Fruit fly (Drosophila melanogaster) whole organism, prepupa: ENCODE data around the gene CG10222.
A peak's percentile ranks its signal among the peaks of the same experiment; 100 is the strongest.

Experiments used
- Blimp-1 ChIP-seq: fragments of 200-800 bp; sonication (Bioruptor generic); optimal IDR thresholded peaks from 3 replicates; lab custom pipeline; 2017; ENCODE audit warnings: missing biosample characterization, missing genetic modification characterization, mild to moderate bottlenecking, moderate library complexity, missing genetic modification reagents
- CG1621 ChIP-seq: fragments of 200-800 bp; sonication (Bioruptor generic); optimal IDR thresholded peaks from 3 replicates; lab custom pipeline; 2018; ENCODE audit warnings: missing biosample characterization, mild to moderate bottlenecking, missing genetic modification characterization
- CG32006 ChIP-seq: fragments of 200-800 bp; sonication (Bioruptor generic); optimal IDR thresholded peaks from 3 replicates; lab custom pipeline; 2017; ENCODE audit warnings: missing biosample characterization, mild to moderate bottlenecking, missing genetic modification characterization
- CG6276 ChIP-seq: fragments of 200-800 bp; sonication (Bioruptor generic); optimal IDR thresholded peaks from 2 replicates; lab custom pipeline; 2017; ENCODE audit warnings: missing biosample characterization, mild to moderate bottlenecking, missing genetic modification characterization
- CG6854 ChIP-seq: fragments of 200-800 bp; sonication (Bioruptor generic); optimal IDR thresholded peaks from 2 replicates; lab custom pipeline; 2017; ENCODE audit warnings: missing biosample characterization, mild to moderate bottlenecking, missing genetic modification characterization
- CG7368 ChIP-seq: fragments of 200-800 bp; sonication (Bioruptor generic); optimal IDR thresholded peaks from 3 replicates; lab custom pipeline; 2016; ENCODE audit warnings: missing biosample characterization, missing genetic modification characterization
- Gug ChIP-seq: fragments of 200-800 bp; sonication (Bioruptor generic); IDR thresholded peaks from 2 replicates; pipeline ENCODE4 v1.3.6; 2022; ENCODE audit warnings: missing biosample characterization, missing genetic modification characterization
- Hr39 ChIP-seq: fragments of 200-800 bp; sonication (Bioruptor generic); optimal IDR thresholded peaks from 2 replicates; lab custom pipeline; 2016; ENCODE audit warnings: missing biosample characterization, missing genetic modification characterization
- OdsH ChIP-seq: fragments of 200-800 bp; sonication (Bioruptor generic); optimal IDR thresholded peaks from 3 replicates; lab custom pipeline; 2016; ENCODE audit warnings: missing biosample characterization, missing genetic modification characterization
- Sox102F ChIP-seq: fragments of 200-800 bp; sonication (Bioruptor generic); optimal IDR thresholded peaks from 2 replicates; lab custom pipeline; 2016; ENCODE audit warnings: missing biosample characterization, mild to moderate bottlenecking, missing genetic modification characterization
- Sox14 ChIP-seq: fragments of 200-800 bp; sonication (Bioruptor generic); optimal IDR thresholded peaks from 3 replicates; lab custom pipeline; 2016; ENCODE audit warnings: missing biosample characterization, missing genetic modification characterization
- cyc ChIP-seq: fragments of 200-800 bp; sonication (Bioruptor generic); optimal IDR thresholded peaks from 3 replicates; lab custom pipeline; 2016; ENCODE audit warnings: missing biosample characterization, missing genetic modification characterization

DNA sequence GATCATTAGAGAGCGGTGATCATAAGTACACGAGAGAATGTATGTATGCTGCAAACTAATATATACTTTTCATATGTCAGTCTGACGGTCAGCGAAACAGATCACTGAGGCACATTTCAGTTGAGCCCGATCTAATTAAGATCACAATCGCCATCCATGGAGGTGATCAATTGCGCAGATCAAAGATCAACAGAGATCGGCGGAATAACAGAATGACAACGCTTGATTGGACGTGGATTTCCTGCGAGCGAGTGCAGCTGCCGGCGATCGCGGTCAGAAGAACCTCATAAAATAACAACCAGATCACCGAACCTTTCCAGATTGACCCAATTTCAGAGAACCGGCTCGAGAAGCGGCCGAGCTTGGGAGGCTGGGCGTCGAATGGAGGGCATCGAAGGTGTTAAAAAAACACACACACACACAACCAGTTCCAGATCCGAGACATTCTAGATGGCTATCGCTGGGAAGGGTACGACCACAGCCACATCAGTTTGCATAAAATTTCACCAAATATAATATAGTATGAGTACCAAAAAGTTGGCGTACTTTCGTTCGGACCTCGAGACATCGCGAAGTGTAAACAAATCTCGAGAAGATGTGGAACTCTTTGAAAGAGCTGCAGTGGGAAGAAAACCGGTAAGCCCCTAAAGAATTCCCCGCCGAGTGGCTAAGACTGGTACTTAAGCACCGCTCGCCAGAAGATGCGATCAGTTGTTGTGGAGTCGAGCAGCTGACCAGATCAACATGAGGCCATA lies 30.0 kb downstream of the CG10222 start, which contains the start of gene ImpL1:
- no peak for TF ChIP-seq cyc (GFP tag; lab: Kevin White, UChicago)
- TF ChIP-seq Hr39 (GFP tag; lab: Kevin White, UChicago) = no peak
- TF ChIP-seq Sox14 (GFP tag; lab: Kevin White, UChicago) = no peak
- TF ChIP-seq Sox102F = no peak
- no peak for TF ChIP-seq CG1621
- no peak for TF ChIP-seq CG7368 (GFP tag; lab: Kevin White, UChicago)
- no peak for TF ChIP-seq Gug (GFP tag; lab: Robert Waterston, UW)
- TF ChIP-seq Blimp-1 (GFP tag; lab: Kevin White, UChicago) = peak; percentile 65
- TF ChIP-seq CG32006 (GFP tag; lab: Kevin White, UChicago) = no peak
- TF ChIP-seq OdsH (GFP tag; lab: Kevin White, UChicago) = no peak
- TF ChIP-seq CG6854 (GFP tag; lab: Kevin White, UChicago) = peak; percentile 45
- no peak for TF ChIP-seq CG6276 (GFP tag; lab: Kevin White, UChicago)
